Fruit fly (Drosophila melanogaster) whole organism, embryonic: Measurements from ENCODE around the gene CG3165.

Source experiments
- CG10147 ChIP-seq: fragments of 200-800 bp; sonication (Bioruptor generic); optimal IDR thresholded peaks from 2 replicates; lab custom pipeline; 2019; ENCODE audit warnings: missing biosample characterization, mild to moderate bottlenecking, missing genetic modification characterization, moderate library complexity
- CG10209 ChIP-seq: fragments of 200-800 bp; sonication (Bioruptor generic); optimal IDR thresholded peaks from 3 replicates; lab custom pipeline; 2017; ENCODE audit warnings: missing biosample characterization, mild to moderate bottlenecking, missing genetic modification characterization, missing genetic modification reagents
- CG10959 ChIP-seq: fragments of 200-800 bp; sonication (Bioruptor generic); IDR thresholded peaks from 2 replicates; pipeline ENCODE4 v1.3.6; 2022; ENCODE audit warnings: missing biosample characterization, missing genetic modification characterization
- CG10979 ChIP-seq: fragments of 200-800 bp; sonication (Bioruptor generic); optimal IDR thresholded peaks from 2 replicates; lab custom pipeline; 2018; ENCODE audit warnings: missing biosample characterization, mild to moderate bottlenecking, missing genetic modification characterization, moderate library complexity
- CG11456 ChIP-seq: fragments of 200-800 bp; sonication (Bioruptor generic); IDR thresholded peaks from 3 replicates; pipeline ENCODE4 v1.3.6; 2022; ENCODE audit warnings: missing biosample characterization, missing genetic modification characterization
- CG12219 ChIP-seq: fragments of 200-800 bp; sonication (Bioruptor generic); optimal IDR thresholded peaks from 3 replicates; lab custom pipeline; 2018; ENCODE audit warnings: missing biosample characterization, mild to moderate bottlenecking, missing genetic modification characterization
- CG12391 ChIP-seq: fragments of 200-800 bp; sonication (Bioruptor generic); optimal IDR thresholded peaks from 3 replicates; lab custom pipeline; 2018; ENCODE audit warnings: missing biosample characterization, mild to moderate bottlenecking, missing genetic modification characterization, moderate library complexity
- CG13287 ChIP-seq: fragments of 200-800 bp; sonication (Bioruptor generic); IDR thresholded peaks from 2 replicates; pipeline ENCODE4 v1.3.6; 2022; ENCODE audit warnings: missing biosample characterization, missing genetic modification characterization; ENCODE audit not compliant: partially characterized antibody
- CG1529 ChIP-seq: fragments of 200-800 bp; sonication (Bioruptor generic); optimal IDR thresholded peaks from 3 replicates; lab custom pipeline; 2018; ENCODE audit warnings: missing biosample characterization, missing genetic modification characterization
- CG16815 ChIP-seq: fragments of 200-800 bp; sonication (Bioruptor generic); optimal IDR thresholded peaks from 3 replicates; lab custom pipeline; 2017; ENCODE audit warnings: missing biosample characterization, mild to moderate bottlenecking, missing genetic modification characterization
- CG30431 ChIP-seq: fragments of 200-800 bp; sonication (Bioruptor generic); optimal IDR thresholded peaks from 2 replicates; lab custom pipeline; 2017; ENCODE audit warnings: missing biosample characterization, missing genetic modification characterization
- CG31441 ChIP-seq: fragments of 200-800 bp; sonication (Bioruptor generic); IDR thresholded peaks from 2 replicates; pipeline ENCODE4 v1.3.6; 2022; ENCODE audit warnings: missing biosample characterization, missing genetic modification characterization
- CG4820 ChIP-seq: fragments of 200-800 bp; sonication (Bioruptor generic); optimal IDR thresholded peaks from 3 replicates; lab custom pipeline; 2016; ENCODE audit warnings: missing biosample characterization, missing genetic modification characterization
- CG7786 ChIP-seq: fragments of 200-800 bp; sonication (Bioruptor generic); optimal IDR thresholded peaks from 2 replicates; lab custom pipeline; 2016; ENCODE audit warnings: missing biosample characterization, missing genetic modification characterization
- CG8388 ChIP-seq: fragments of 200-800 bp; sonication (Bioruptor generic); optimal IDR thresholded peaks from 2 replicates; lab custom pipeline; 2019; ENCODE audit warnings: missing biosample characterization, mild to moderate bottlenecking, missing genetic modification characterization, moderate library complexity
- CG9727 ChIP-seq: fragments of 200-800 bp; sonication (Bioruptor generic); optimal IDR thresholded peaks from 3 replicates; lab custom pipeline; 2017; ENCODE audit warnings: missing biosample characterization, mild to moderate bottlenecking, missing genetic modification characterization
- CoRest ChIP-seq: fragments of 200-800 bp; sonication (Bioruptor generic); optimal IDR thresholded peaks from 3 replicates; lab custom pipeline; 2018; ENCODE audit warnings: missing biosample characterization, mild to moderate bottlenecking, missing genetic modification characterization, moderate library complexity
- D ChIP-seq, 2 experiments: fragments of 200-800 bp in 1 of 2; fragments of >200 bp in 1 of 2; sonication (Bioruptor generic) in 1 of 2; optimal IDR thresholded peaks; 2 replicates in 1 of 2; 3 replicates in 1 of 2; lab custom pipeline; 2017; ENCODE audit warnings: mild to moderate bottlenecking in 1 of 2, missing biosample characterization in 1 of 2, missing genetic modification characterization in 1 of 2, missing genetic modification reagents in 1 of 2
- Dip2 ChIP-seq: fragments of 200-800 bp; sonication (Bioruptor generic); IDR thresholded peaks from 2 replicates; pipeline ENCODE4 v1.3.6; 2022; ENCODE audit warnings: missing biosample characterization, missing genetic modification characterization
- Dp ChIP-seq: fragments of 200-800 bp; sonication (Bioruptor generic); optimal IDR thresholded peaks from 2 replicates; lab custom pipeline; 2018; ENCODE audit warnings: missing biosample characterization, mild to moderate bottlenecking, missing genetic modification characterization, moderate library complexity
- Ets65A ChIP-seq: fragments of 200-800 bp; sonication (Bioruptor generic); peaks from one replicate; lab custom pipeline; 2016; ENCODE audit warnings: missing biosample characterization, missing genetic modification characterization
- H15 ChIP-seq: fragments of 200-800 bp; sonication (Bioruptor generic); IDR thresholded peaks from 3 replicates; pipeline ENCODE4 v1.3.6; 2022; ENCODE audit warnings: missing biosample characterization, missing genetic modification characterization
- Hr3 ChIP-seq: fragments of 200-800 bp; sonication (Bioruptor generic); optimal IDR thresholded peaks from 3 replicates; lab custom pipeline; 2016; ENCODE audit warnings: missing biosample characterization, missing genetic modification characterization
- Mad ChIP-seq: fragments of 200-800 bp; sonication (Bioruptor generic); optimal IDR thresholded peaks from 2 replicates; lab custom pipeline; 2016; ENCODE audit warnings: missing biosample characterization, missing genetic modification characterization
- Med ChIP-seq: fragments of 200-800 bp; sonication (Bioruptor generic); peaks from one replicate; lab custom pipeline; 2016; ENCODE audit warnings: missing biosample characterization, missing genetic modification characterization, mild to moderate bottlenecking, inconsistent platforms, moderate library complexity
- Neu2 ChIP-seq: fragments of 200-800 bp; sonication (Bioruptor generic); optimal IDR thresholded peaks from 3 replicates; lab custom pipeline; 2016; ENCODE audit warnings: missing biosample characterization, missing genetic modification characterization, borderline replicate concordance
- Oli ChIP-seq: fragments of 200-800 bp; sonication (Bioruptor generic); optimal IDR thresholded peaks from 2 replicates; lab custom pipeline; 2018; ENCODE audit warnings: missing biosample characterization, mild to moderate bottlenecking, missing genetic modification characterization, moderate library complexity
- Ptx1 ChIP-seq: fragments of 200-800 bp; sonication (Bioruptor generic); IDR thresholded peaks from 2 replicates; pipeline ENCODE4 v1.3.6; 2022; ENCODE audit warnings: missing biosample characterization, missing genetic modification characterization
- Sox102F ChIP-seq: fragments of 200-800 bp; sonication (Bioruptor generic); optimal IDR thresholded peaks from 2 replicates; lab custom pipeline; 2018; ENCODE audit warnings: missing biosample characterization, mild to moderate bottlenecking, missing genetic modification characterization, moderate library complexity
- Ssrp ChIP-seq: fragments of 200-800 bp; sonication (Bioruptor generic); optimal IDR thresholded peaks from 2 replicates; lab custom pipeline; 2018; ENCODE audit warnings: missing biosample characterization, mild to moderate bottlenecking, missing genetic modification characterization, moderate library complexity
- Xrp1 ChIP-seq: fragments of 200-800 bp; sonication (Bioruptor generic); IDR thresholded peaks from 2 replicates; pipeline ENCODE4 v1.3.6; 2022; ENCODE audit warnings: missing biosample characterization, missing genetic modification characterization
- bcd ChIP-seq: fragments of 200-800 bp; sonication (Bioruptor generic); optimal IDR thresholded peaks from 2 replicates; lab custom pipeline; 2017; ENCODE audit warnings: missing biosample characterization, mild to moderate bottlenecking, missing genetic modification characterization
- bsh ChIP-seq, 2 experiments: fragments of 200-800 bp; sonication (Bioruptor generic); optimal IDR thresholded peaks; 2 replicates each; lab custom pipeline; 2017 to 2018; ENCODE audit warnings: mild to moderate bottlenecking in 2 of 2, missing biosample characterization in 2 of 2, missing genetic modification characterization in 2 of 2, moderate library complexity in 1 of 2
- dmrt11E ChIP-seq: fragments of 200-800 bp; sonication (Bioruptor generic); optimal IDR thresholded peaks from 3 replicates; lab custom pipeline; 2018; ENCODE audit warnings: missing biosample characterization, mild to moderate bottlenecking, missing genetic modification characterization, moderate library complexity
- fd96Cb ChIP-seq: fragments of 200-800 bp; sonication (Bioruptor generic); optimal IDR thresholded peaks from 2 replicates; lab custom pipeline; 2018; ENCODE audit warnings: missing biosample characterization, mild to moderate bottlenecking, missing genetic modification characterization, moderate library complexity
- gce ChIP-seq: fragments of 200-800 bp; sonication (Bioruptor generic); IDR thresholded peaks from 3 replicates; pipeline ENCODE4 v1.3.6; 2022; ENCODE audit warnings: missing biosample characterization, missing genetic modification characterization
- gt ChIP-seq: fragments of 200-800 bp; sonication (Bioruptor generic); IDR thresholded peaks from 2 replicates; pipeline ENCODE4 v1.3.6; 2022; ENCODE audit warnings: missing biosample characterization, missing genetic modification characterization
- ind ChIP-seq: fragments of 200-800 bp; sonication (Bioruptor generic); optimal IDR thresholded peaks from 3 replicates; lab custom pipeline; 2016; ENCODE audit warnings: missing biosample characterization, missing genetic modification characterization
- ken ChIP-seq: fragments of 200-800 bp; sonication (Bioruptor generic); IDR thresholded peaks from 3 replicates; pipeline ENCODE4 v1.3.6; 2022; ENCODE audit warnings: missing biosample characterization, missing genetic modification characterization
- mld ChIP-seq: fragments of 200-800 bp; sonication (Bioruptor generic); IDR thresholded peaks from 3 replicates; pipeline ENCODE4 v1.3.6; 2022; ENCODE audit warnings: missing biosample characterization, missing genetic modification characterization; ENCODE audit not compliant: partially characterized antibody
- phol ChIP-seq: fragments of 200-800 bp; sonication (Bioruptor generic); optimal IDR thresholded peaks from 3 replicates; lab custom pipeline; 2018; ENCODE audit warnings: missing biosample characterization, mild to moderate bottlenecking, missing genetic modification characterization, moderate library complexity
- prd ChIP-seq, 3 experiments: fragments of >200 bp in 2 of 3; fragments of 200-800 bp in 1 of 3; sonication (Bioruptor generic) in 1 of 3; optimal IDR thresholded peaks in 2 of 3; IDR thresholded peaks in 1 of 3; 2 replicates in 2 of 3; 3 replicates in 1 of 3; pipeline versions ENCODE4 v1.3.6 to Lab custom; 2017 to 2022; ENCODE audit warnings: missing biosample characterization in 1 of 3, missing genetic modification characterization in 1 of 3
- sisA ChIP-seq: fragments of 200-800 bp; sonication (Bioruptor generic); IDR thresholded peaks from 2 replicates; pipeline ENCODE4 v1.3.6; 2022; ENCODE audit warnings: missing biosample characterization, missing genetic modification characterization
- slbo ChIP-seq: fragments of 200-800 bp; sonication (Bioruptor generic); IDR thresholded peaks from 2 replicates; pipeline ENCODE4 v1.3.6; 2022; ENCODE audit warnings: missing biosample characterization, missing genetic modification characterization
- sob ChIP-seq: fragments of 200-800 bp; sonication (Bioruptor generic); IDR thresholded peaks from 2 replicates; pipeline ENCODE4 v1.3.6; 2022; ENCODE audit warnings: missing biosample characterization, missing genetic modification characterization
- tin ChIP-seq: fragments of 200-800 bp; sonication (Bioruptor generic); optimal IDR thresholded peaks from 3 replicates; lab custom pipeline; 2016; ENCODE audit warnings: missing biosample characterization, missing genetic modification characterization
- usp ChIP-seq: fragments of >200 bp; optimal IDR thresholded peaks from 2 replicates; lab custom pipeline; 2017; ENCODE audit warnings: missing biosample characterization, missing genetic modification characterization
- wek ChIP-seq: fragments of 200-800 bp; sonication (Bioruptor generic); optimal IDR thresholded peaks from 3 replicates; lab custom pipeline; 2018; ENCODE audit warnings: missing biosample characterization, mild to moderate bottlenecking, missing genetic modification characterization, moderate library complexity
- zfh1 ChIP-seq: fragments of 200-800 bp; sonication (Bioruptor generic); IDR thresholded peaks from 3 replicates; pipeline ENCODE4 v1.3.6; 2022; ENCODE audit warnings: missing biosample characterization, missing genetic modification characterization

Gene CG3165

dm6 chr2L:3012780-3013179 is 35.9 kb downstream of the CG3165 start (continued):
- no peak for TF ChIP-seq CG10147 (GFP tag; lab: Kevin White, UChicago)
- TF ChIP-seq H15 (GFP tag; lab: Robert Waterston, UW), result 0 out of 3 replicates have a peak, but pooled peaks have one; percentile 42
- TF ChIP-seq zfh1 (GFP tag; lab: Robert Waterston, UW), result peak; percentile 68
- TF ChIP-seq Xrp1, result peak; percentile 58; the same call in 1 of the 2 replicates
- TF ChIP-seq Oli, result peak; percentile 43
- TF ChIP-seq CoRest (tag; lab: Kevin White, UChicago), result peak; percentile 7
- TF ChIP-seq CG7786, result no peak
- no peak for TF ChIP-seq prd (optimal IDR thresholded peaks at IDR 0.05; lab: Kevin White, UChicago)
- peak; percentile 55; the same call in 1 of the 3 replicates for TF ChIP-seq prd (GFP tag; IDR thresholded peaks at IDR 0.05; lab: Robert Waterston, UW)
- peak; percentile 21 for TF ChIP-seq Med (GFP tag; lab: Kevin White, UChicago)
- TF ChIP-seq CG10979 (tag; lab: Kevin White, UChicago), result peak; percentile 57
- TF ChIP-seq CG9727 (GFP tag; lab: Kevin White, UChicago), result peak; percentile 35
- peak; percentile 47 for TF ChIP-seq phol
- TF ChIP-seq dmrt11E (tag; lab: Kevin White, UChicago), result peak; percentile 49
- peak; percentile 34 for TF ChIP-seq tin
- TF ChIP-seq Mad (GFP tag; lab: Kevin White, UChicago), result no peak
- TF ChIP-seq wek (GFP tag; lab: Kevin White, UChicago), result no peak
- TF ChIP-seq gce, result 0 out of 3 replicates have a peak, but pooled peaks have one; percentile 29
- peak; percentile 41 for TF ChIP-seq Ets65A (GFP tag; lab: Kevin White, UChicago)
- peak; percentile 49 for TF ChIP-seq slbo (GFP tag; lab: Robert Waterston, UW)
- no peak for TF ChIP-seq CG13287 (GFP tag; lab: Robert Waterston, UW)
- TF ChIP-seq ind, result peak; percentile 29
- TF ChIP-seq sob (GFP tag; lab: Robert Waterston, UW), result peak; percentile 35; the same call in 1 of the 2 replicates
- peak; percentile 38; the same call in 1 of the 3 replicates for TF ChIP-seq ken
- TF ChIP-seq CG16815, result no peak
- no peak for TF ChIP-seq CG11456 (GFP tag; lab: Robert Waterston, UW)
- peak; percentile 64 for TF ChIP-seq sisA (GFP tag; lab: Robert Waterston, UW)
- TF ChIP-seq CG12219, result no peak
- TF ChIP-seq CG12391 (tag; lab: Kevin White, UChicago), result peak; percentile 18
- no peak for TF ChIP-seq D (optimal IDR thresholded peaks at IDR 0.05; lab: Kevin White, UChicago)
- peak; percentile 9 for TF ChIP-seq D (GFP tag; optimal IDR thresholded peaks at IDR 0.05; lab: Kevin White, UChicago)
- peak; percentile 33; the same call in 1 of the 2 replicates for TF ChIP-seq Ptx1 (GFP tag; lab: Robert Waterston, UW)
- peak; percentile 29 for TF ChIP-seq CG8388
- TF ChIP-seq CG10959 (GFP tag; lab: Robert Waterston, UW), result 0 out of 2 replicates have a peak, but pooled peaks have one; percentile 7
- no peak for TF ChIP-seq mld (GFP tag; lab: Robert Waterston, UW)
- no peak for TF ChIP-seq usp (GFP tag; lab: Kevin White, UChicago)
- TF ChIP-seq Hr3 (GFP tag; lab: Kevin White, UChicago), result peak; percentile 12
- TF ChIP-seq Ssrp (tag; lab: Kevin White, UChicago), result peak; percentile 35
- peak; percentile 64 for TF ChIP-seq Sox102F (GFP tag; lab: Kevin White, UChicago)
- peak; percentile 45 for TF ChIP-seq CG31441
- peak; percentile 6 for TF ChIP-seq CG1529 (GFP tag; lab: Kevin White, UChicago)
- no peak for TF ChIP-seq gt (GFP tag; lab: Robert Waterston, UW)
- TF ChIP-seq bcd, result peak; percentile 29
- peak; percentile 22 for TF ChIP-seq CG10209 (GFP tag; lab: Kevin White, UChicago)
- TF ChIP-seq CG4820, result peak; percentile 4
- peak; percentile 18 for TF ChIP-seq CG30431 (GFP tag; lab: Kevin White, UChicago)
- peak in 1 of 2 experiments; percentile 56 for TF ChIP-seq bsh (GFP tag; optimal IDR thresholded peaks at IDR 0.05; lab: Kevin White, UChicago)
- TF ChIP-seq fd96Cb (tag; lab: Kevin White, UChicago), result peak; percentile 32
- no peak for TF ChIP-seq Dp (GFP tag; lab: Kevin White, UChicago)
- TF ChIP-seq Neu2 (GFP tag; lab: Kevin White, UChicago), result no peak
- no peak for TF ChIP-seq Dip2 (GFP tag; lab: Robert Waterston, UW)
